Worm (Caenorhabditis elegans) whole organism, L4/young adult: Measurements from ENCODE around the gene nhr-16.

Experiments
- W03F9.2 ChIP-seq: fragments of 150-350 bp; optimal IDR thresholded peaks from 2 replicates; lab custom pipeline; 2014; ENCODE audit warnings: missing biosample characterization, missing genetic modification characterization
- dao-5 ChIP-seq: sonication (generic microtip); optimal IDR thresholded peaks from 2 replicates; lab custom pipeline; 2016; ENCODE audit warnings: missing genotype, missing genetic modification characterization, moderate library complexity, missing compliant biosample characterization
- him-1 ChIP-seq: sonication (generic microtip); optimal IDR thresholded peaks from 2 replicates; lab custom pipeline; 2016; ENCODE audit warnings: missing genotype, missing genetic modification reagents, missing genetic modification characterization, missing compliant biosample characterization

Gene nhr-16

DNA sequence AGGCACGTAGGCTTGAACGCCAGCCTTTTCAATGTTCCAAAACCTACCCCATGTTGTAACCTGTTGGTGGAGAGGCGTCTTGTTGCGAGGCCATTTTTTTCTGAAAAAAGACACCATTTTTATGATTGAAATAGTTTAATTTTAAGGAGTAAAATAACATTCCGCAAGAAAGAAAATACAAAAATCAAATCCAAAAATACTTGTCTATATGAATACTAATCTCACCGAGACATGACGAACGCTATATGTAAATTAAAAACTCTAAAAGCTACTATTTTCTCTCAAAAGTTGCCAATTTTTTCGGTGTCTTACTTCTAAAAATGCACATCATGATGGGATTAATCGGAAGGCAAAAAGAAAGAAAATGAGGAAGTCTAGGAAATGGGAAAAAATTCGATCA is 43.4 kb downstream of the nhr-16 start, which contains the start of gene T05C1.2:
Gene T05C1.2, minus strand, starts transcription at position 101 of the 400 bp plus-strand sequence.
- TF ChIP-seq him-1 (tag; lab: Kevin White, UChicago) = no peak
- TF ChIP-seq W03F9.2 (tag; lab: Kevin White, UChicago) = no peak
- TF ChIP-seq dao-5 (tag; lab: Kevin White, UChicago) = no peak

DNA sequence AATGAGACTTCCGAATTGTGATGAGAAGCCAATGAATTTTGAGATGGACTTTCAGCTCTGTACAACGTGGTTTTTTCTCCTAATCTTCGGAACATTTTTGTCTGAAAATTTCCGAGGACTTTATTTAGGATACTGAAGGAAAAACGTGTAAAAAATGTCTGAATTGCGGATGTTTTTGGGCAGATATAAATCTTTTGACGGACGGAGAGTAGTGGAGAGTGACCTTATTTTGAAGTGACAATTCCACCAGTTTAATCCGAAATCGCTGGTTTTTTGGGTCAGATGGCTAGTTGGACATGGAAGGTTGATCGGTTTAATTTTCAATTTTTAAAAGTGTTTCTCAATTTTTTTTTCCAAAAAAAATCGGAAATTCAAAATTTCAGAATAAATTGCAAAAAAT is 50.7 kb downstream of the nhr-16 start, which contains the start of gene T05C1.3:
Gene T05C1.3, minus strand, starts transcription at position 101 of the 400 bp plus-strand sequence.
- TF ChIP-seq him-1 (tag; lab: Kevin White, UChicago) (no peak), dao-5 (tag; lab: Kevin White, UChicago) (no peak), W03F9.2 (tag; lab: Kevin White, UChicago) (no peak)
